Fruit fly (Drosophila melanogaster): Measurements from ENCODE around the gene Mur18B.

Gene Mur18B

dm6 chrX:19224580-19225303 is 11.7 kb downstream of the Mur18B start (continued):
- no peak for TF ChIP-seq CG43689 (GFP tag; IDR thresholded peaks at IDR 0.05)
- TF ChIP-seq CG9797 (GFP tag; optimal IDR thresholded peaks at IDR 0.05) = no peak
- no peak for TF ChIP-seq CG11695 (GFP tag; IDR thresholded peaks at IDR 0.05)
- peak; percentile 31 for TF ChIP-seq CG10267 (tag; optimal IDR thresholded peaks at IDR 0.05)
- no peak for TF ChIP-seq NfI (GFP tag; optimal IDR thresholded peaks at IDR 0.05)
- TF ChIP-seq mld (GFP tag; IDR thresholded peaks at IDR 0.05; ENCODE audit: partially characterized antibody) = no peak
- no peak for TF ChIP-seq Usf (GFP tag; optimal IDR thresholded peaks at IDR 0.05)
- TF ChIP-seq CG2120 (GFP tag; optimal IDR thresholded peaks at IDR 0.05) = no peak
- TF ChIP-seq Hr78 (GFP tag; optimal IDR thresholded peaks at IDR 0.05) = peak in 1 of 2 experiments; percentile 7
- TF ChIP-seq btn (GFP tag; optimal IDR thresholded peaks at IDR 0.05) = no peak
- TF ChIP-seq ken (GFP tag; IDR thresholded peaks at IDR 0.05) = no peak
- peak; percentile 43 for TF ChIP-seq D19A (tag; optimal IDR thresholded peaks at IDR 0.05)
- no peak for TF ChIP-seq CG1529 (GFP tag; optimal IDR thresholded peaks at IDR 0.05)
- no peak for TF ChIP-seq MTF-1 (GFP tag; optimal IDR thresholded peaks at IDR 0.05; ENCODE audit: borderline replicate concordance)
- TF ChIP-seq CG14860 (GFP tag; IDR thresholded peaks at IDR 0.05; ENCODE audit: partially characterized antibody) = no peak
- TF ChIP-seq CG7357 (GFP tag; IDR thresholded peaks at IDR 0.05) = no peak
- TF ChIP-seq maf-S (GFP tag; optimal IDR thresholded peaks at IDR 0.05) = no peak
- TF ChIP-seq CG9727 (GFP tag; optimal IDR thresholded peaks at IDR 0.05) = peak; percentile 65
- no peak for TF ChIP-seq CG4854 (GFP tag; optimal IDR thresholded peaks at IDR 0.05)
- TF ChIP-seq CG12391 (tag; optimal IDR thresholded peaks at IDR 0.05) = peak; percentile 53
- no peak for TF ChIP-seq Hand (GFP tag; optimal IDR thresholded peaks at IDR 0.05)
- peak; percentile 5 for TF ChIP-seq Nf-YB (GFP tag; optimal IDR thresholded peaks at IDR 0.05)
- TF ChIP-seq Optix (GFP tag; IDR thresholded peaks at IDR 0.05) = no peak
- TF ChIP-seq Lhr (GFP tag; optimal IDR thresholded peaks at IDR 0.05) = no peak
- peak; percentile 30; the same call in 1 of the 3 replicates for TF ChIP-seq row (GFP tag; IDR thresholded peaks at IDR 0.05)
- no peak for TF ChIP-seq wdn (GFP tag; IDR thresholded peaks at IDR 0.05)
- TF ChIP-seq br (optimal IDR thresholded peaks at IDR 0.05) = no peak
- no peak for TF ChIP-seq Stat92E (GFP tag; optimal IDR thresholded peaks at IDR 0.05)
- no peak for TF ChIP-seq al (GFP tag; IDR thresholded peaks at IDR 0.05)
- TF ChIP-seq Mad (GFP tag; optimal IDR thresholded peaks at IDR 0.05) = no peak
- TF ChIP-seq Fer3 (tag; optimal IDR thresholded peaks at IDR 0.05) = no peak
- peak; percentile 56 for TF ChIP-seq CG4424 (GFP tag; optimal IDR thresholded peaks at IDR 0.05)
- TF ChIP-seq Mes4 (GFP tag; optimal IDR thresholded peaks at IDR 0.05) = no peak
- TF ChIP-seq C15 (GFP tag; IDR thresholded peaks at IDR 0.05) = no peak
- TF ChIP-seq CG12071 (GFP tag; optimal IDR thresholded peaks at IDR 0.05) = no peak
- peak; percentile 63 for TF ChIP-seq CoRest (tag; optimal IDR thresholded peaks at IDR 0.05)
- no peak for TF ChIP-seq CG7987 (GFP tag; optimal IDR thresholded peaks at IDR 0.05)
- peak; percentile 42; the same call in 1 of the 2 replicates for TF ChIP-seq CG6689 (GFP tag; IDR thresholded peaks at IDR 0.05)
- TF ChIP-seq CG14014 (GFP tag; IDR thresholded peaks at IDR 0.05) = no peak
- TF ChIP-seq dpn (GFP tag; optimal IDR thresholded peaks at IDR 0.05) = peak in 1 of 2 experiments; percentile 22
- TF ChIP-seq az2 (GFP tag; optimal IDR thresholded peaks at IDR 0.05) = peak; percentile 22
- TF ChIP-seq CG6765 (GFP tag; optimal IDR thresholded peaks at IDR 0.05) = peak; percentile 5
- peak; percentile 27 for TF ChIP-seq odd (GFP tag; optimal IDR thresholded peaks at IDR 0.05)
- no peak for TF ChIP-seq CG7271 (tag; optimal IDR thresholded peaks at IDR 0.05)
- peak; percentile 64 for TF ChIP-seq Sox102F (GFP tag; optimal IDR thresholded peaks at IDR 0.05)
- TF ChIP-seq Fer1 (GFP tag; optimal IDR thresholded peaks at IDR 0.05) = no peak
